Fruit fly (Drosophila melanogaster): ENCODE measurements around the gene CG6356.

DNA sequence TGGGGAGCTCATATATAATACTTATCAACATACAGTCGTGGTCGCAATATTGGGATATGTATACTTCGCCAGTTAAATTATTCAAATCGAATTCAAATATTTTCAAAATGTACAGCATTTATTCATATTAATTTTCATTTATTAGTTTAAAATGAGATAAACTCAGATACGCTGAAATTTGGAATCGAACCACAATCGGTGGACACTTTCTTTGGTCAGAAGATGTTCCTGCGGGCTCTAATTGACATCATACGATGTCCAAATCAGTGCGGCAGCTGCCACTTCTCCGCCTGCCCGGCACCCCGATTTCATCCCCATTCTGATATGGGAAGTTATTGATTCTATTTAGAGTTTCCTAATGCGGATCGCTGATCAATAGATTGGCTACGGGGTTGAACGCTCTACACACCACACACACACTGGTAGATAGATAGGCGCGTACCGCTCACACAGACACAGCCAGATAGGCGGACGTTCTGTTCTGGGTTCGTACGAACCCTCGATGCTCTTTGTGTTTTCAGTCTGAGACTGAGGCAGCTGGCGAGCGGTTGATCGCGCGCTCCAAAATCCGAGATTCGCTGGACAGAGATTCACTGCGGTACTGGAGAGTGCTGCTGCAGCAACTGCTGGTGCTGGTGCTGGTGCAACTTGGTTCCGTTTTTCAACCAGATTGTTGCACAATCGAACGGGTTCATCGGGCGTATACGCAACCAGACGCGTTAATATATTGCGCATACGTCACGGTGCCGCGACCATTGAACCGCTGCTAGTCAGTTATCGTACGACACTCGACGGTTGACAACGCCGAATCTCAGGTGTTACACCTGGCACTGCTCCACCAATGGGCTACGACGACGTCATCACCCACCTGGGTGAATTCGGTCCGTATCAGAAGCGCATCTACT lies 7.4 kb upstream of the CG6356 start, which contains the start of gene Orct:
- TF ChIP-seq salr (GFP tag; optimal IDR thresholded peaks at IDR 0.05) (peak; percentile 17 to 24), Sox15 (GFP tag; optimal IDR thresholded peaks at IDR 0.05) (peak; percentile 39), CG11762 (GFP tag; optimal IDR thresholded peaks at IDR 0.05; ENCODE audit: insufficient read depth) (peak; percentile 48), OdsH (GFP tag; optimal IDR thresholded peaks at IDR 0.05) (peak; percentile 57), CG1621 (tag; optimal IDR thresholded peaks at IDR 0.05) (no peak), Sox102F (GFP tag; optimal IDR thresholded peaks at IDR 0.05) (peak; percentile 76), lz (GFP tag; optimal IDR thresholded peaks at IDR 0.05) (peak; percentile 65), Smox (GFP tag; optimal IDR thresholded peaks at IDR 0.05) (peak; percentile 60)
